Fruit fly (Drosophila melanogaster): Measurements from ENCODE around the gene CG9192.

CG9192 gene

dm6 chr3L:1233830-1234229 lies 4.3 kb downstream of the CG9192 start, which contains the start of gene CG33966:
CG33966 (plus strand) TSS chr3L:1234130.
- no peak for TF ChIP-seq noc (tag; optimal IDR thresholded peaks at IDR 0.05)

DNA sequence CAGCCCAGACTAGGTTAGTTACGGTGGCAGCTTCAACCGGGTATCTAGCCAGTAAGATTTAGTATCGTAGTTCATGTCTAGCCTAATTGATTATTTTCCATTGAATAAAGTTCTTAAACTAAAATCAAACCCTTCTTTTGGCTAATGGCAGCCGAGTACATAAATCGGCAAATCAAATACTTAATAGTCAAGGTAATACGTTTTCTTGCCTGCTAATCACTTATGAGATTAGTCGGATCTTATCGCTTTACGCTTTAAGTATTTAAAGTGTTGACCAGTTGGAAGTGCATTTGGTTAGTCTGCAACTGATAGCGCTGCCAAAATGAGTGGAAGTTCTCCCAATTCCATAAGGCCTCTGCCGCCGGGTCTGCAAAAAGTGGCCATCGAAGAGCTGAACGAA lies 5.5 kb downstream of the CG9192 start, which contains the start of gene CG33965:
TSS of gene CG33965 (plus strand) at position 301 of the 400 bp plus-strand sequence.
- no peak for TF ChIP-seq noc (tag; optimal IDR thresholded peaks at IDR 0.05)

DNA sequence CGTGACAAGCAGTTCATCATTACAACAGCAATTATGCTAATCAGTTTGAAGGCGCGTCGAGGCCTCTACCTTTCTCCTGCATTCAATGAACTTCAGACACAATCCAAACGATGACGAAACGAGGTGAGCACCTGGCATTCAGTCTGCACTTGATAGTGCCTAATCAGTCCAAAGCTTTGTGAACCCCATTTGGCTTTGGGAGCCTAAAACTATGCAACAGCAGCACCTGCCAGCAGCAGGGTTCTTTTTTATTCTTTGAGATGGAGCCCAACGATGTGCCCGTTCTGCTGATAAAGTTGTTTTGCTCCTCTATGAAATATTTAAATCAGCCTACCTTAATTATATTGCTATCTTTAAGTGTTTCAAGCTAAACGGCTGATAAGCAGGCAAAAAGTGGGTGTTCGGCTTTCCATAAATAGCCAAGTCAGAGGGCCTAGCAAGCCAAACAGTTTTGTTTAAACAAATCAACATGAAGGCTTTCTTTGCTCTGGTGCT lies 10.8 kb downstream of the CG9192 start, which contains the start of gene LysS:
TSS of gene LysS (plus strand) at position 445 of the 495 bp plus-strand sequence.
- no peak for TF ChIP-seq noc (tag; optimal IDR thresholded peaks at IDR 0.05)

dm6 chr3L:1218596-1218995 lies 19.5 kb downstream of the CG9192 start, which contains the start of gene LysP:
LysP (minus strand) TSS chr3L:1218696.
- TF ChIP-seq noc (tag; optimal IDR thresholded peaks at IDR 0.05), result no peak

- no peak for TF ChIP-seq noc (tag; optimal IDR thresholded peaks at IDR 0.05)
Observed at dm6 chr3L:1216460-1216859, 21.7 kb downstream of the CG9192 start.

dm6 chr3L:1212571-1212970 lies 25.5 kb downstream of the CG9192 start, which contains the start of gene LysE:
LysE (plus strand) TSS chr3L:1212827.
- no peak for TF ChIP-seq noc (tag; optimal IDR thresholded peaks at IDR 0.05)

DNA sequence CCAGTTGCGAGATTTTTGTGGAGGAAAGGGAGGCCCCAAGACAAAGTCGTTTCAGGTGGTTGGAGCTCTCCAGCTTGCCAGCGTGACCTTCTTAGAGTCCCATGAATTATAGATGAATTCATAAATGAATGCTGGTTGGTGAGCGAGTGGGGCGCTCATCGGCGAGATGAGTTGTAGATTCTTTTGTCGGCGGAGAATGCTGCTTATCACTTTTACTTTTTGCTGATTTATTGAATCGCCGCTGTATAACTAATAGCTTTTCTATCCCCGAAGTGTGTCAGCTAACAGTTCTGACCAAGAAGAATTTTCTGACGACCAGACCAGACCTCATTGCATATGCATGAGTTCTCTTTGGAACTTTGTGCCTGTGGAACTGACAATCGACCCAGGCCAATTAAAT lies 26.0 kb downstream of the CG9192 start:
- no peak for TF ChIP-seq noc (tag; optimal IDR thresholded peaks at IDR 0.05)

DNA sequence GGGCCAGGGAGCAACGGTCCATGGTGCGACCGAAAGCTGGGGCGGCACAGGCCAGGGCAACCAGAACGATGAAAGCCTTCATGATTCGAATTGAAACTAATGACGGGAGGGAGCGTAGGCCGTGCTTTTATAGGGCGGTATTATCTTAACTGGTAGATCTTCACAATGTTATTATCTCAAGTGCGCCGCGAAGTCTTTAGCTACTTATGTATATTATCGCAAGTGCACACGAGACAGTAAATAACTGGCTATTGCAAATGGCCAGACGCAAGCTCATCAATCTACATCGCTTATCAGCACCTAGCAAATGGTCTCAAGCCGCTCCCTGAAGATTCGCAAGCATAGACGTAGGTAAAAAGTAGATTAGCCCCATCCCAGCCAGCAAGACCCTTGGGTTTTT lies 27.0 kb downstream of the CG9192 start, which contains the start of gene LysD:
TSS of gene LysD (minus strand) at position 101 of the 400 bp plus-strand sequence.
- TF ChIP-seq noc (tag; optimal IDR thresholded peaks at IDR 0.05), result no peak

DNA sequence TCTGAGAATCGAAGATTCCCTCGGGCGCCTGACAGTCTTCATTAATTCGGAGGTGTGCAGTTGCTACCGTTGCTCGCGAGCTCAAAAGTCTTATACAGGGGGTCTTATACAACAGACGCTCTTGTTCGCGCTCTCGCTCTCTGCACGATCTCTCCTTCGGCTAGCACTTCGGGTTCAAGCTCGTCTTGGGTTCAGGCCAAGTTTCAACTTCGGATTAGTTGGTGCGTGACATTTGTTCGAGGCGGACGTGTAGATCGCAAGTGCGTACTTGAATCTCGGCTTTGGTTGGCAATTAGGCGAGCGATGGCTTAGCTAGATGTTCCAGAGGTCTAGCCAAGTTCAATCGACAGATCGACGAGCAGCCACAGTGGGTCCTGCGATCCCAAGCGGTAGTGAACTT lies 29.9 kb downstream of the CG9192 start:
- TF ChIP-seq noc (tag; optimal IDR thresholded peaks at IDR 0.05), result no peak

dm6 chr3L:1206682-1207421 lies 31.3 kb downstream of the CG9192 start, which contains the start of gene LysB:
LysB (plus strand) TSS chr3L:1207371.
- no peak for TF ChIP-seq noc (tag; optimal IDR thresholded peaks at IDR 0.05)

DNA sequence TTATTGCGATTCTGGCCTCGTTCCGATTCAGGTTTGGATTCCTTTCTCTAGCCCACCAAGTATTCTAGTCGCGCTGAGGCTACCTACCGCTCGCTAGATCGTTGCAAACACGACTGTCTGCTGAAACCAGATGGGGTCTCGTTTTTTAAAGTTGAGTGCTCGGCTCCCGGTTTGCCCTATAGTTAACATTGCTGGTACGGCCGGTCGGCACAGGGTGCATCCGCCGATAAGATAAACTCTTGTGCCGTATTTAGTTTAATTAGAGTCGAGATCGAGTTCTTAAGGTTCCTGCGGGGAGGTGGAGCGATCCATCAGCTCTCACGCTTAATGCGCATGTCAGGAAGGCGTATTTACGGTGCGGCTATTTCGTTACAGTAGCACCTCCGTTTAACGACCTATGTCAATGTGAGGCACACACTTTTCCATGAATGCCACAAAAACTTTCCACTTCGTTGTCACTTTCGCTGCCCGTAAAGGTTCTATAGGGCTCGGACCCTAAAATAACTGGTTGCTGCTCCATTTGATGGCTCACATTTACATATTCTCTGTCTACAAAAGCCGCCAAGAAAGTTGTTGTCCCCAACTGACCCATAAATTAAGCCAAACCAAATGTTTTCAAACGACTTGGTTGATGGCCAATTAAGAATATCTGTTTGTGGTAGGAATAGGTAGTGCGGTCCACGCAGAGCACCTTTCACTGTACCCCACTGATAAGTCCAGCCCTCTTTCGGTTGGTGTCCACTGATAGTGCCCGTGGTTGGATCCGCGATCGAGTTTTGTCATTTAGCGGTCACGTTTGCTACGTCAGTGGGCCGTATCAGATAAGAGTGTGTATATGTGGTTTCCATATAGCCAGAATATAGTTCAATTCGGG lies 33.2 kb downstream of the CG9192 start, which contains the start of gene CG9119:
TSS of gene CG9119 (minus strand) at position 122 of the 874 bp plus-strand sequence.
- TF ChIP-seq noc (tag; optimal IDR thresholded peaks at IDR 0.05), result peak; percentile 96

DNA sequence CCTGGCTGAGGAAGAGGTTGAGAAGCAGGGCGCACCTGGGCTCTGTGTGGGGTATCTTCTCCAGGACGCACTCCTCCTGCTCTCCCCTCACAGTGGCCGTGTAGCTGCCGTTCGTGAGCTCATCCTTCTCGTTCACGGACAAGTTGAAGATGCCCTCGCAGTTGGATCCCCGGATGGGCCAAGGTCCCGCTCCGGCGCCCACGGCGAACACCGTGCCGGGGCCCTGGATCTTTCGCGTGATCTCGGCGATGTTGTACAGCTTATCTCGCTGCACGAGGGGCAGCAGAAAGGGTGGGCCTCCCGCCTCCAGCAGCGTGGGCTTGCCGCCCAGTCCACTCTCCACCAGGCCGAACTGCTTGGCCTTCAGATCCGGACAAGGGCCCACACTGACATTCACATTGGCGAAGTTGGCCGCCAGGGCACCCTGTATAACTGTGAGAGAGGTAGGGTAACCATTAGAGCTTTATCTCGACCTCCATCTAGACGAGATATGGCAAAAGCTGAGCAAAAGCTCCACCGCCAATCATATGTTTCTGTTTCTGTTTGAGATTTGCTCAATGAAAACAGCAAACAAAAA lies 34.2 kb downstream of the CG9192 start:
- TF ChIP-seq noc (tag; optimal IDR thresholded peaks at IDR 0.05), result no peak

DNA sequence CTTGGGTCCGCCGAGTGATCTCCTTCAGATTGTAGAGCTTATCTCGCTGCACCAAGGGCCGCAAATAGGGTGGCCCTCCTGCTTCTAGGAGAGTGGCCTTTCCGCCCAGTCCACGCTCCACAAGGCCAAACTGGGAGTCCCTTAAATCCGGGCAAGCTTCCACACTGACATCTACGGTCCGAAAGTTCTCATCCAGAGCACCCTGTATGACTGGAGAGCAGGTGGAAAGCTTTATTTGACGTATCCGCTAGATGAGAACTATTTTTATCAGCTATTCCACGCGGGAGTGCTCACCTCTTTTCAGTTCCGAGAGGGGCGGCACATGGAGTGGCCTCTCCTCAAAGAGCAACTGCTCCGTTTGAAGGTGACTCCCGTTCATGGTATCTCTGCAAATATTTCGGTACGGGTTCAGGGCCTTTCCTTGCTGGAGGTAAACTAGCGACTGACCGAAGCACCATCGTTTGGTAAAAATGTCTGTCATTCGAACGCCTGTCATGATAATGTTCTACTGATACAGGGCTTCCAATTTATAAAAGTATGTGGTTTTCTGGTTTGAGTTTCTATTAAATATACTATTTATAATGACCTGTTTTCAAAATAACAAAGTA lies 35.4 kb downstream of the CG9192 start, which contains the start of gene meep:
TSS of gene meep (minus strand) at position 449 of the 608 bp plus-strand sequence.
- peak; percentile 19 for TF ChIP-seq noc (tag; optimal IDR thresholded peaks at IDR 0.05)

DNA sequence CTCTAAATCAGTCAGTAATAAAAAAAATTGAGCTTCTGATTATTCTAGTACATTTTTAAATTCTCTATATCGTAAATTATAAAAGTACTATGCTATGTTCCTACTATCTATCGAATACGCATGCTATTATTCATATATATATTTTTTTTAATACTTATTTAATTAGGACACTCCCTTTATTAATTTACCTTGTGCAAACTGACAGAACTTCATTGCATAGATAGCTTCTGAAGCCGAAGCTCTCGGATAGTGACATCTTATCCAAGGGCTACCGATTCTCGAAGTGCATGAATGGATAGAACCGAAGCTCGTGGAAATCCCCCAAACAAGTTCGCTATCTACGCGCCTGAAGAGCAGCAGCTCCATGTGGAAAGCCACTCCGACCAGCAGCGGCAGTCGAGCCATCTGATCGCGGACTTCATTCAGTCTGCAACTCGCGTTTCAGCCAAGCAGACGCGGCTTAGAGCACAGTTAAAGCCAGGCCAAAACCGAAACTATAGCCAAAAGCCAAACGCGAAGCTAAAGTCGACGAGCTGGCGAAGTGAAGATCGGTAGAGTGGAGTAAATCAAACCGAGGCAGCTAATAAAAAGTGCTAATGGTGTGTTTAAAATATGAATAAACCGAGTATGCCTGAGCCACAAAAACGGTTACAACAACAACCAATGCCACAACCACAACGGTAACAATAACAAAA lies 37.6 kb downstream of the CG9192 start, which contains the start of gene mwh:
TSS of gene mwh (plus strand) at position 430 of the 695 bp plus-strand sequence.
- TF ChIP-seq noc (tag; optimal IDR thresholded peaks at IDR 0.05), result no peak
